Fruit fly (Drosophila melanogaster): ENCODE data around the gene CG9356.

The CG9356 gene

dm6 chr3R:9378644-9379411, 25.2 kb downstream of the CG9356 start (continued):
- TF ChIP-seq jing (GFP tag; optimal IDR thresholded peaks at IDR 0.05), result no peak
- no peak for TF ChIP-seq shn (GFP tag; optimal IDR thresholded peaks at IDR 0.05)
- no peak for TF ChIP-seq Doc3 (GFP tag; IDR thresholded peaks at IDR 0.05; ENCODE audit: partially characterized antibody)
- peak; percentile 36 for TF ChIP-seq CG18619 (GFP tag; optimal IDR thresholded peaks at IDR 0.05)
- TF ChIP-seq Sry-β (GFP tag; optimal IDR thresholded peaks at IDR 0.05), result no peak
- no peak for TF ChIP-seq Taf1 (GFP tag; IDR thresholded peaks at IDR 0.05)
- no peak for TF ChIP-seq C15 (GFP tag; IDR thresholded peaks at IDR 0.05)
- TF ChIP-seq Antp (GFP tag; optimal IDR thresholded peaks at IDR 0.05), result no peak
- TF ChIP-seq Jarid2 (GFP tag; optimal IDR thresholded peaks at IDR 0.05), result peak; percentile 16
- 0 out of 2 replicates have a peak, but pooled peaks have one; percentile 7 for TF ChIP-seq CG6272 (GFP tag; IDR thresholded peaks at IDR 0.05)
- no peak for TF ChIP-seq CG9797 (GFP tag; optimal IDR thresholded peaks at IDR 0.05)
- peak; percentile 10 for TF ChIP-seq Lhr (GFP tag; optimal IDR thresholded peaks at IDR 0.05)
- no peak for TF ChIP-seq btn (GFP tag; optimal IDR thresholded peaks at IDR 0.05)
- TF ChIP-seq Trl (optimal IDR thresholded peaks at IDR 0.05), result no peak
- peak; percentile 1 for TF ChIP-seq Trl (GFP tag; optimal IDR thresholded peaks at IDR 0.05)
- TF ChIP-seq lbe (GFP tag; optimal IDR thresholded peaks at IDR 0.05), result peak; percentile 84
- no peak for TF ChIP-seq gsb (GFP tag; IDR thresholded peaks at IDR 0.05)
- TF ChIP-seq CG4328 (GFP tag; optimal IDR thresholded peaks at IDR 0.05), result peak; percentile 35
- peak; percentile 48; the same call in 1 of the 2 replicates for TF ChIP-seq chm (GFP tag; IDR thresholded peaks at IDR 0.05)
- peak; percentile 51 for TF ChIP-seq CG1603 (tag; optimal IDR thresholded peaks at IDR 0.05)
- peak; percentile 68 for TF ChIP-seq nom (GFP tag; optimal IDR thresholded peaks at IDR 0.05)
- no peak for TF ChIP-seq esg (GFP tag; conservative IDR thresholded peaks at IDR 0.05)
- no peak for TF ChIP-seq en (GFP tag; optimal IDR thresholded peaks at IDR 0.05)
- TF ChIP-seq GATAe (GFP tag; conservative IDR thresholded peaks at IDR 0.05), result no peak
- TF ChIP-seq Optix (GFP tag; IDR thresholded peaks at IDR 0.05), result 0 out of 3 replicates have a peak, but pooled peaks have one; percentile 19
- TF ChIP-seq CG14441 (GFP tag; IDR thresholded peaks at IDR 0.05), result no peak
- TF ChIP-seq wor (GFP tag; IDR thresholded peaks at IDR 0.05), result no peak
- peak; percentile 81 for TF ChIP-seq D19A (tag; optimal IDR thresholded peaks at IDR 0.05)
- TF ChIP-seq Fer3 (tag; optimal IDR thresholded peaks at IDR 0.05), result no peak
- TF ChIP-seq kni (GFP tag; optimal IDR thresholded peaks at IDR 0.05), result peak; percentile 90
- peak; percentile 92 for TF ChIP-seq CG15696 (tag; optimal IDR thresholded peaks at IDR 0.05)
- TF ChIP-seq CG2120 (GFP tag; optimal IDR thresholded peaks at IDR 0.05), result no peak
- TF ChIP-seq CoRest (tag; optimal IDR thresholded peaks at IDR 0.05), result peak; percentile 62
- peak; percentile 62 for TF ChIP-seq Oli (tag; optimal IDR thresholded peaks at IDR 0.05)
- no peak for TF ChIP-seq CG3163 (GFP tag; optimal IDR thresholded peaks at IDR 0.05)
- TF ChIP-seq CG4404 (GFP tag; IDR thresholded peaks at IDR 0.05), result peak; percentile 80
- TF ChIP-seq tin (GFP tag; optimal IDR thresholded peaks at IDR 0.05), result peak; percentile 54
- TF ChIP-seq slou (GFP tag; optimal IDR thresholded peaks at IDR 0.05), result no peak
- TF ChIP-seq gcm (GFP tag; optimal IDR thresholded peaks at IDR 0.05), result peak; percentile 76
- no peak for TF ChIP-seq NFAT (GFP tag; IDR thresholded peaks at IDR 0.05)
- peak; percentile 23 for TF ChIP-seq pros (GFP tag; optimal IDR thresholded peaks at IDR 0.05)
- peak; percentile 83 for TF ChIP-seq gem (tag; optimal IDR thresholded peaks at IDR 0.05)
- no peak for TF ChIP-seq Dbx (GFP tag; IDR thresholded peaks at IDR 0.05)
- TF ChIP-seq HLH54F (GFP tag; optimal IDR thresholded peaks at IDR 0.05), result no peak
- TF ChIP-seq Mes4 (GFP tag; optimal IDR thresholded peaks at IDR 0.05), result no peak
- no peak for TF ChIP-seq her (GFP tag; optimal IDR thresholded peaks at IDR 0.05)
- TF ChIP-seq CG10366 (GFP tag; IDR thresholded peaks at IDR 0.05), result no peak
- peak; percentile 32 for TF ChIP-seq Ets65A (GFP tag)

Data from whole organism, embryonic.